Fruit fly (Drosophila melanogaster): ENCODE measurements around the gene CG33286.

DNA sequence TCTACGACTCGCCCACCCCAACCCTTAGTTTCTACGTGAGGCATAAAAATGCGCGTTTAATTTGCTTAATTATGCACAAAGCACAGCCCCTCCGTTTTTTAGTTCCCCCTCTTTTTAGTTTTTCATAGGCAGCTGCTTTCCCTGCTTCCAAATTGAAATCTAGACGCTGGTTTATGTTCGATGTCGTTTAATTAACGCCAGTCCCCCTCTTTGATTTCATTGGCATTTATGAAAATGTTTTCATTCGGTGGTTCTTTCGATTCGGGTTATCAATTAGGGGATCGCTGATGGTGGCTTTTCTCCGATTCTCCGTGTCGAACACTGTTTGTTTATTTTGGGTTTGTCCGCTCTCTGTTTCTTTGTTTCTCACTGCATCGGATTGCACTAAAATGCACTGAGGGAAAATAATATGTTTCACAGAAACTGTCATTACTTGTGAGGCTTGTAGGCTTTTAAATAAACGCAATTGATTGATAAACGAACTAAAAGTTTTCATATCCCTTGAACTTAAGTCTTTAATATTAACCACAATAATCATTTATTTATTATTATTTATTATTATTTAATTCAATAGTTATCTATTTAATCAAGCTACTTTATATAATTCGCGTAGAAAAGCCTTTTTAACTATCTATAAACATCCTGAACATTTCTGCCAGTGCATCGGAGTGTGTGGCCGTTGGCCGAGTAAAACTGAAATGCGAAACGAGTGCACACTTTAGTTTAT lies 44.3 kb downstream of the CG33286 start:
- no peak for TF ChIP-seq CG8478 (optimal IDR thresholded peaks at IDR 0.05)
- TF ChIP-seq EcR (GFP tag; optimal IDR thresholded peaks at IDR 0.05): no peak
- TF ChIP-seq pan (optimal IDR thresholded peaks at IDR 0.05): no peak
- no peak for TF ChIP-seq usp (GFP tag; optimal IDR thresholded peaks at IDR 0.05)
- no peak for TF ChIP-seq Dll (optimal IDR thresholded peaks at IDR 0.05)
- no peak for TF ChIP-seq psq (optimal IDR thresholded peaks at IDR 0.05)

Data from whole organism.